Fruit fly (Drosophila melanogaster) whole organism, embryonic: ENCODE measurements around the gene Sfp65A.

ENCODE experiments used
- CG12769 ChIP-seq: fragments of 200-800 bp; sonication (Bioruptor generic); optimal IDR thresholded peaks from 2 replicates; lab custom pipeline; 2019; ENCODE audit warnings: missing biosample characterization, mild to moderate bottlenecking, missing genetic modification characterization, moderate library complexity
- CG6272 ChIP-seq: fragments of 200-800 bp; sonication (Bioruptor generic); IDR thresholded peaks from 2 replicates; pipeline ENCODE4 v1.3.6; 2022; ENCODE audit warnings: missing biosample characterization, missing genetic modification characterization
- Chrac-16 ChIP-seq: fragments of 200-800 bp; sonication (Bioruptor generic); optimal IDR thresholded peaks from 3 replicates; lab custom pipeline; 2016; ENCODE audit warnings: missing biosample characterization, missing genetic modification characterization
- NC2α ChIP-seq: fragments of 200-800 bp; sonication (Bioruptor generic); optimal IDR thresholded peaks from 2 replicates; lab custom pipeline; 2016; ENCODE audit warnings: missing biosample characterization, missing genetic modification characterization
- sr ChIP-seq: fragments of 200-800 bp; sonication (Bioruptor generic); IDR thresholded peaks from 3 replicates; pipeline ENCODE4 v1.3.6; 2022; ENCODE audit warnings: missing biosample characterization, missing genetic modification characterization

dm6 chr3L:6387754-6388153 is 37.7 kb downstream of the Sfp65A start:
- no peak for TF ChIP-seq NC2α (GFP tag; lab: Kevin White, UChicago)
- no peak for TF ChIP-seq CG12769 (tag; lab: Kevin White, UChicago)
- TF ChIP-seq Chrac-16 (GFP tag; lab: Kevin White, UChicago) = no peak
- TF ChIP-seq sr (GFP tag; lab: Robert Waterston, UW) = no peak
- no peak for TF ChIP-seq CG6272 (GFP tag; lab: Robert Waterston, UW)
